Worm (Caenorhabditis elegans): Measurements from ENCODE around the gene F09E10.5.

DNA sequence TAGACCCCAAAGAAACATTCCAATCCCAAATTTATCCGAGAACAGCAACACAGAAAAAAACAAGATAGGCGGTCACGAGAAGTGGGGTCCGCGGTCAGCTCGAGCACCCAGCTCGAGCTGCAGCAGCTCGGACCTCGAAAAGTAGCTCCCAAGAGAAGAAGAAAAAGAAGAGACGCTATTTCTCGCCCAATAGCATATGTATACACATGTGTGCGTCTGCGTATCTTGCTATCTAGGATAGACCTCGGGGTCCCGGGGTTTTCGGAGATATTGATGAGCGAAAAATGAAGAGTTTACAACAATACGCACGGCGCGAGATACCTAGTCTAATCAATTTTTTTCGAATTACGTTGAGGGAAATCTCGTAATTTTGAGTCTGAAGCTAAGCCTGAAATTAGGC, 27.9 kb upstream of the F09E10.5 start:
- TF ChIP-seq sptf-1 (tag; optimal IDR thresholded peaks at IDR 0.05) (peak; percentile 2), elt-1 (tag; optimal IDR thresholded peaks at IDR 0.05; ENCODE audit: borderline replicate concordance, insufficient read depth) (no peak), ceh-39 (tag; optimal IDR thresholded peaks at IDR 0.05) (no peak), snpc-4 (tag; optimal IDR thresholded peaks at IDR 0.05) (no peak)

Measured in whole organism, mixed stage, embryonic.